In genomic region chrIV:17232899-17233298, ce11 we compare ENCODE assay signal across 4 worm cellular contexts.
A peak's percentile ranks its signal among the peaks of the same experiment; 100 is the strongest.
TF ChIP-seq lines count a peak whose summit lies in the region.

No protein-coding gene starts in this region.

TF ChIP-seq in whole organism, L1 larva, 84 proteins besides CTCF, POLR2A, EP300 and RAD21:
- TF ChIP-seq fkh-10 (GFP tag; optimal IDR thresholded peaks at IDR 0.05; lab: Kevin White, UChicago), result peak; percentile 1
- no peak for TF ChIP-seq hlh-4 (tag; optimal IDR thresholded peaks at IDR 0.05; lab: Kevin White, UChicago)

TF ChIP-seq in whole organism, L4 larva, 104 proteins besides CTCF, POLR2A, EP300 and RAD21:
- TF ChIP-seq nhr-102 (tag; optimal IDR thresholded peaks at IDR 0.05; lab: Kevin White, UChicago) (no peak), ces-1 (GFP tag; optimal IDR thresholded peaks at IDR 0.05; lab: Kevin White, UChicago) (peak; percentile 41), egl-43 (GFP tag; IDR thresholded peaks at IDR 0.05; lab: Robert Waterston, UW) (no peak), gei-8 (GFP tag; optimal IDR thresholded peaks at IDR 0.05; lab: Kevin White, UChicago) (no peak), ama-1 (optimal IDR thresholded peaks at IDR 0.05; lab: Kevin White, UChicago) (no peak), aha-1 (tag; lab: Kevin White, UChicago) (no peak), lir-3 (tag; optimal IDR thresholded peaks at IDR 0.05; lab: Kevin White, UChicago) (no peak), unc-62 (GFP tag; optimal IDR thresholded peaks at IDR 0.05 in 1 of 2; lab: Kevin White, UChicago) (no peak), unc-62 (tag; optimal IDR thresholded peaks at IDR 0.05; lab: Kevin White, UChicago) (no peak), dmd-9 (GFP tag; IDR thresholded peaks at IDR 0.05; lab: Robert Waterston, UW) (no peak)

TF ChIP-seq in whole organism, late embryonic, 69 proteins besides CTCF, POLR2A, EP300 and RAD21:
- TF ChIP-seq syd-9 (tag; optimal IDR thresholded peaks at IDR 0.05; lab: Kevin White, UChicago) (no peak), unc-42 (tag; optimal IDR thresholded peaks at IDR 0.05; lab: Kevin White, UChicago) (peak; percentile 58), unc-3 (GFP tag; conservative IDR thresholded peaks at IDR 0.05; lab: Robert Waterston, UW) (no peak), unc-3 (tag; optimal IDR thresholded peaks at IDR 0.05; lab: Kevin White, UChicago) (no peak), zip-5 (tag; optimal IDR thresholded peaks at IDR 0.05; lab: Kevin White, UChicago) (no peak)

TF ChIP-seq in whole organism, mixed stage, embryonic, 35 proteins besides CTCF, POLR2A, EP300 and RAD21:
- no peak for TF ChIP-seq mls-2 (tag; optimal IDR thresholded peaks at IDR 0.05; lab: Kevin White, UChicago)
- peak; percentile 77 for TF ChIP-seq ces-1 (GFP tag; optimal IDR thresholded peaks at IDR 0.05; lab: Kevin White, UChicago)
- no peak for TF ChIP-seq M03D4.4 (tag; optimal IDR thresholded peaks at IDR 0.05; lab: Kevin White, UChicago)
- no peak for TF ChIP-seq ztf-11 (tag; optimal IDR thresholded peaks at IDR 0.05; lab: Kevin White, UChicago)
- no peak for TF ChIP-seq zip-8 (tag; optimal IDR thresholded peaks at IDR 0.05; lab: Kevin White, UChicago)

Comparison
In these comparisons a context has a peak if more than half of its experiments do, and no peak if none do; other contexts are left out.
1. Of the 29 proteins assayed by ChIP-seq in both whole organism, L4 larva and whole organism, L1 larva: peak only in whole organism, L4 larva: ces-1; only in whole organism, L1 larva: fkh-10; in both: none; in neither: 27.